Worm (Caenorhabditis elegans) whole organism, L2 larva: ENCODE data around the gene K02C4.5.

ENCODE experiments used
- sem-4 ChIP-seq: fragments of 150-350 bp; optimal IDR thresholded peaks from 2 replicates; lab custom pipeline; 2014; ENCODE audit warnings: missing biosample characterization, missing genetic modification reagents, missing genetic modification characterization
- snpc-4 ChIP-seq: fragments of 150-350 bp; optimal IDR thresholded peaks from 2 replicates; lab custom pipeline; 2014; ENCODE audit warnings: missing biosample characterization, missing genetic modification characterization
- ztf-1 ChIP-seq: fragments of 200-800 bp; sonication (Bioruptor generic); conservative IDR thresholded peaks from 2 replicates; pipeline ENCODE4 v1.3.6; 2022; ENCODE audit warnings: missing genetic modification characterization, missing compliant biosample characterization

ce11 chrII:8037863-8038262 lies 40.4 kb upstream of the K02C4.5 start, which contains the start of gene C08B11.9:
- TF ChIP-seq sem-4 (no peak), ztf-1 (GFP tag; lab: Robert Waterston, UW) (no peak), snpc-4 (tag; lab: Kevin White, UChicago) (no peak)
